Worm (Caenorhabditis elegans): Measurements from ENCODE around the gene tsn-1.
A peak's percentile ranks its signal among the peaks of the same experiment; 100 is the strongest.

Gene tsn-1

ce11 chrII:4706359-4706871 lies at the start of gene tsn-1, which contains the start of gene F10G7.9:
tsn-1 (plus strand) TSS chrII:4706821.
F10G7.9 (minus strand) TSS chrII:4706485.
- TF ChIP-seq dao-5 (tag; optimal IDR thresholded peaks at IDR 0.05): no peak
- TF ChIP-seq W03F9.2 (tag; optimal IDR thresholded peaks at IDR 0.05): peak; percentile 88
- TF ChIP-seq him-1 (tag; optimal IDR thresholded peaks at IDR 0.05): no peak

ce11 chrII:4657370-4657769 lies 49.3 kb upstream of the tsn-1 start:
- TF ChIP-seq him-1 (tag; optimal IDR thresholded peaks at IDR 0.05) (no peak), dao-5 (tag; optimal IDR thresholded peaks at IDR 0.05) (no peak), W03F9.2 (tag; optimal IDR thresholded peaks at IDR 0.05) (no peak)

ce11 chrII:4658245-4658644 lies 48.4 kb upstream of the tsn-1 start:
- TF ChIP-seq him-1 (tag; optimal IDR thresholded peaks at IDR 0.05) (no peak), W03F9.2 (tag; optimal IDR thresholded peaks at IDR 0.05) (no peak), dao-5 (tag; optimal IDR thresholded peaks at IDR 0.05) (no peak)

ce11 chrII:4661278-4661677 lies 45.3 kb upstream of the tsn-1 start, which contains the start of gene T05A7.13:
T05A7.13 (minus strand) TSS chrII:4661378.
- no peak for TF ChIP-seq him-1 (tag; optimal IDR thresholded peaks at IDR 0.05)
- no peak for TF ChIP-seq W03F9.2 (tag; optimal IDR thresholded peaks at IDR 0.05)
- no peak for TF ChIP-seq dao-5 (tag; optimal IDR thresholded peaks at IDR 0.05)

ce11 chrII:4663186-4663585 lies 43.4 kb upstream of the tsn-1 start, which contains the start of gene T05A7.12:
T05A7.12 (minus strand) TSS chrII:4663286.
- TF ChIP-seq W03F9.2 (tag; optimal IDR thresholded peaks at IDR 0.05): no peak
- TF ChIP-seq dao-5 (tag; optimal IDR thresholded peaks at IDR 0.05): no peak
- no peak for TF ChIP-seq him-1 (tag; optimal IDR thresholded peaks at IDR 0.05)

ce11 chrII:4665359-4665758 lies 41.3 kb upstream of the tsn-1 start, which contains the start of gene T05A7.11:
T05A7.11 (minus strand) TSS chrII:4665459.
- TF ChIP-seq W03F9.2 (tag; optimal IDR thresholded peaks at IDR 0.05) (no peak), dao-5 (tag; optimal IDR thresholded peaks at IDR 0.05) (no peak), him-1 (tag; optimal IDR thresholded peaks at IDR 0.05) (no peak)

ce11 chrII:4667572-4667971 lies 39.0 kb upstream of the tsn-1 start, which contains the start of gene fut-5:
fut-5 (minus strand) TSS chrII:4667672.
- no peak for TF ChIP-seq dao-5 (tag; optimal IDR thresholded peaks at IDR 0.05)
- no peak for TF ChIP-seq him-1 (tag; optimal IDR thresholded peaks at IDR 0.05)
- TF ChIP-seq W03F9.2 (tag; optimal IDR thresholded peaks at IDR 0.05): no peak

ce11 chrII:4671692-4672091 lies 34.9 kb upstream of the tsn-1 start, which contains the start of gene T05A7.6:
T05A7.6 (minus strand) TSS chrII:4671792.
- no peak for TF ChIP-seq dao-5 (tag; optimal IDR thresholded peaks at IDR 0.05)

ce11 chrII:4672584-4673110 lies 34.0 kb upstream of the tsn-1 start, which contains the start of the genes clec-140 and hmg-11:
clec-140 (plus strand) TSS chrII:4673060.
hmg-11 (plus strand) TSS chrII:4673085.
- TF ChIP-seq dao-5 (tag; optimal IDR thresholded peaks at IDR 0.05) (no peak), W03F9.2 (tag; optimal IDR thresholded peaks at IDR 0.05) (no peak), him-1 (tag; optimal IDR thresholded peaks at IDR 0.05) (no peak)

- TF ChIP-seq W03F9.2 (tag; optimal IDR thresholded peaks at IDR 0.05) (no peak), him-1 (tag; optimal IDR thresholded peaks at IDR 0.05) (no peak), dao-5 (tag; optimal IDR thresholded peaks at IDR 0.05) (no peak)
Measured at ce11 chrII:4673242-4673641, 33.4 kb upstream of the tsn-1 start.

- no peak for TF ChIP-seq him-1 (tag; optimal IDR thresholded peaks at IDR 0.05)
- no peak for TF ChIP-seq dao-5 (tag; optimal IDR thresholded peaks at IDR 0.05)
- TF ChIP-seq W03F9.2 (tag; optimal IDR thresholded peaks at IDR 0.05): no peak
Measured at ce11 chrII:4673670-4674069, 33.0 kb upstream of the tsn-1 start.

- TF ChIP-seq him-1 (tag; optimal IDR thresholded peaks at IDR 0.05) (no peak), W03F9.2 (tag; optimal IDR thresholded peaks at IDR 0.05) (no peak), dao-5 (tag; optimal IDR thresholded peaks at IDR 0.05) (no peak)
Measured at ce11 chrII:4674188-4674587, 32.4 kb upstream of the tsn-1 start.

- TF ChIP-seq W03F9.2 (tag; optimal IDR thresholded peaks at IDR 0.05) (no peak), him-1 (tag; optimal IDR thresholded peaks at IDR 0.05) (no peak), dao-5 (tag; optimal IDR thresholded peaks at IDR 0.05) (no peak)
Measured at ce11 chrII:4675481-4675880, 31.1 kb upstream of the tsn-1 start, which contains the start of gene T05A7.3. T05A7.3 (plus strand) TSS chrII:4675781.

ce11 chrII:4676241-4676640 lies 30.4 kb upstream of the tsn-1 start:
- TF ChIP-seq dao-5 (tag; optimal IDR thresholded peaks at IDR 0.05) (no peak), W03F9.2 (tag; optimal IDR thresholded peaks at IDR 0.05) (no peak), him-1 (tag; optimal IDR thresholded peaks at IDR 0.05) (no peak)

- TF ChIP-seq W03F9.2 (tag; optimal IDR thresholded peaks at IDR 0.05) (no peak), him-1 (tag; optimal IDR thresholded peaks at IDR 0.05) (no peak), dao-5 (tag; optimal IDR thresholded peaks at IDR 0.05) (no peak)
Measured at ce11 chrII:4677916-4678315, 28.7 kb upstream of the tsn-1 start, which contains the start of gene T05A7.1. T05A7.1 (plus strand) TSS chrII:4678216.
